Worm (Caenorhabditis elegans) whole organism, mixed stage, embryonic: ENCODE results near the gene ZK1307.4.

ENCODE experiments used
- blmp-1 ChIP-seq: fragments of 150-350 bp; optimal IDR thresholded peaks from 2 replicates; lab custom pipeline; 2014; ENCODE audit warnings: missing biosample characterization, missing genetic modification characterization
- elt-3 ChIP-seq: fragments of 150-350 bp; optimal IDR thresholded peaks from 2 replicates; lab custom pipeline; 2014; ENCODE audit warnings: missing biosample characterization, missing genetic modification characterization
- lin-13 ChIP-seq: fragments of 150-350 bp; optimal IDR thresholded peaks from 2 replicates; lab custom pipeline; 2014; ENCODE audit warnings: missing biosample characterization, missing genetic modification characterization
- lsy-2 ChIP-seq: fragments of 150-350 bp; optimal IDR thresholded peaks from 2 replicates; lab custom pipeline; 2014; ENCODE audit warnings: missing biosample characterization, missing genetic modification characterization
- unc-39 ChIP-seq: fragments of 150-350 bp; optimal IDR thresholded peaks from 2 replicates; lab custom pipeline; 2014; ENCODE audit warnings: missing biosample characterization, missing genetic modification characterization
- unc-62 ChIP-seq: fragments of 150-350 bp; optimal IDR thresholded peaks from 2 replicates; lab custom pipeline; 2014; ENCODE audit warnings: missing biosample characterization, missing genetic modification reagents, missing genetic modification characterization

DNA sequence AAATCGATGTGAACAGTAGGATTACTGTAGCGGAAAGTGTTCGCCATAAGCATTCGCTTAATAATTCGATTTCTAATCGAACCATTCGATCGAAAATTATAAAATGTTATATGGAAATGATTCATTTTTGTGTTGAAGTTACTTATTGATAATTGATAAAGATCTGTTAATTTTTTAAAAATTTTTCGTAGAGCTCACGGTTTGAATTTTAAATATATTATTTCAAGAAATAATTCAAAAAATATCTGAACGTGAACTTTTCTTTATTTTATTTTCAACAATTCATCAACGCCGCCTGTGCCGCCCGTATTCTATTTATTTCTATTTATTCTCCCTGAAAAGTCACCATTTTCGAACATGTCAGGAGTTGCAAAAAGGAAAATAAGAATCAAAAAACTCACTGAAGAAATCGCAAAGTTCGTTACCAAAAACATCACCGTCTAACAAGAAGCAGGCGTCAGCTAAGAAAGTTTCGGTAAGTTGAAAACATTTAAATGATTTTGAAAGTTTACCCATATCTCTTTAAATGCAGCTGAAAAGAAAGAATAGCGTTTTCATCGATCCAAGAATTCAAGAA lies 40.2 kb downstream of the ZK1307.4 start, which contains the start of the genes T15H9.5 and T15H9.4:
- TF ChIP-seq elt-3 (tag; lab: Kevin White, UChicago) = no peak
- no peak for TF ChIP-seq unc-39 (tag; lab: Kevin White, UChicago)
- TF ChIP-seq unc-62 (GFP tag; lab: Kevin White, UChicago) = no peak
- no peak for TF ChIP-seq lsy-2 (tag; lab: Kevin White, UChicago)
- TF ChIP-seq blmp-1 (tag; lab: Kevin White, UChicago) = no peak
- no peak for TF ChIP-seq lin-13
